Worm (Caenorhabditis elegans): ENCODE data around the gene K12H4.7.

K12H4.7 gene

ce11 chrIII:8077180-8077579 lies 26.3 kb upstream of the K12H4.7 start:
- TF ChIP-seq ceh-16 (tag; optimal IDR thresholded peaks at IDR 0.05): no peak
- TF ChIP-seq Y55F3AM.14 (GFP tag; optimal IDR thresholded peaks at IDR 0.05): no peak
- TF ChIP-seq nhr-23 (tag; optimal IDR thresholded peaks at IDR 0.05): no peak
- TF ChIP-seq lin-13 (GFP tag; optimal IDR thresholded peaks at IDR 0.05): no peak
- no peak for TF ChIP-seq snpc-4 (tag; optimal IDR thresholded peaks at IDR 0.05)
- TF ChIP-seq blmp-1 (tag; optimal IDR thresholded peaks at IDR 0.05; ENCODE audit: insufficient read depth): no peak
- no peak for TF ChIP-seq alr-1 (tag; optimal IDR thresholded peaks at IDR 0.05)

- no peak for TF ChIP-seq gmeb-1 (tag; optimal IDR thresholded peaks at IDR 0.05)
- TF ChIP-seq snpc-4 (tag; optimal IDR thresholded peaks at IDR 0.05): peak; percentile 38
- TF ChIP-seq F13H6.1 (tag; optimal IDR thresholded peaks at IDR 0.05): no peak
- no peak for TF ChIP-seq lin-13 (GFP tag; optimal IDR thresholded peaks at IDR 0.05)
- peak; percentile 6 for TF ChIP-seq nhr-129 (tag; optimal IDR thresholded peaks at IDR 0.05)
These were observed 18.3 kb upstream of the K12H4.7 start for ce11 chrIII:8069206-8069605.

ce11 chrIII:8067798-8068197 lies 16.9 kb upstream of the K12H4.7 start:
- TF ChIP-seq ZK546.5 (tag; optimal IDR thresholded peaks at IDR 0.05): no peak
- TF ChIP-seq sma-3 (GFP tag; optimal IDR thresholded peaks at IDR 0.05): no peak
- no peak for TF ChIP-seq peb-1 (tag; optimal IDR thresholded peaks at IDR 0.05)
- no peak for TF ChIP-seq nhr-21 (tag; optimal IDR thresholded peaks at IDR 0.05)
- TF ChIP-seq nhr-10 (tag; optimal IDR thresholded peaks at IDR 0.05): no peak
- no peak for TF ChIP-seq mdl-1 (tag; optimal IDR thresholded peaks at IDR 0.05)
- TF ChIP-seq nhr-6 (tag; optimal IDR thresholded peaks at IDR 0.05): no peak
- TF ChIP-seq nhr-77 (tag; optimal IDR thresholded peaks at IDR 0.05): no peak
- TF ChIP-seq mab-5 (tag; optimal IDR thresholded peaks at IDR 0.05): no peak
- no peak for TF ChIP-seq crh-2 (tag; optimal IDR thresholded peaks at IDR 0.05)
- TF ChIP-seq lsy-2 (tag; optimal IDR thresholded peaks at IDR 0.05): no peak
- TF ChIP-seq ceh-82 (tag; optimal IDR thresholded peaks at IDR 0.05): no peak
- no peak for TF ChIP-seq gmeb-1 (tag; optimal IDR thresholded peaks at IDR 0.05)
- no peak for TF ChIP-seq zag-1 (tag; optimal IDR thresholded peaks at IDR 0.05)
- no peak for TF ChIP-seq nhr-237 (tag; optimal IDR thresholded peaks at IDR 0.05)
- no peak for TF ChIP-seq unc-39 (tag; optimal IDR thresholded peaks at IDR 0.05)
- TF ChIP-seq egl-27 (tag; optimal IDR thresholded peaks at IDR 0.05): no peak
- TF ChIP-seq ceh-16 (tag; optimal IDR thresholded peaks at IDR 0.05): no peak
- no peak for TF ChIP-seq nhr-129 (tag; optimal IDR thresholded peaks at IDR 0.05)

ce11 chrIII:8066989-8067388 lies 16.1 kb upstream of the K12H4.7 start, which contains the start of gene pros-1:
Gene pros-1, plus strand, starts transcription at chrIII:8067289.
- TF ChIP-seq lin-39 (tag; optimal IDR thresholded peaks at IDR 0.05) (no peak), ama-1 (optimal IDR thresholded peaks at IDR 0.05) (no peak), Y55F3AM.14 (GFP tag; optimal IDR thresholded peaks at IDR 0.05) (no peak), nhr-10 (tag; optimal IDR thresholded peaks at IDR 0.05) (no peak), skn-1 (tag; optimal IDR thresholded peaks at IDR 0.05) (no peak), aly-2 (tag; optimal IDR thresholded peaks at IDR 0.05) (no peak), nhr-23 (tag; optimal IDR thresholded peaks at IDR 0.05) (no peak), fos-1 (tag; optimal IDR thresholded peaks at IDR 0.05) (no peak), elt-3 (tag; optimal IDR thresholded peaks at IDR 0.05) (no peak), sem-4 (tag; optimal IDR thresholded peaks at IDR 0.05) (no peak), C34F6.9 (tag; optimal IDR thresholded peaks at IDR 0.05) (no peak), alr-1 (tag; optimal IDR thresholded peaks at IDR 0.05) (no peak)

ce11 chrIII:8065101-8065500 lies 14.2 kb upstream of the K12H4.7 start:
- TF ChIP-seq F13H6.1 (tag; optimal IDR thresholded peaks at IDR 0.05) (no peak), lsy-2 (tag; optimal IDR thresholded peaks at IDR 0.05) (peak in 1 of 2 experiments; percentile 42), unc-55 (GFP tag; optimal IDR thresholded peaks at IDR 0.05) (no peak)

- TF ChIP-seq skn-1 (tag; optimal IDR thresholded peaks at IDR 0.05): no peak
- TF ChIP-seq elt-1 (tag; optimal IDR thresholded peaks at IDR 0.05): no peak
- no peak for TF ChIP-seq mbf-1 (tag; optimal IDR thresholded peaks at IDR 0.05)
- TF ChIP-seq mdl-1 (tag; optimal IDR thresholded peaks at IDR 0.05): no peak
- TF ChIP-seq zag-1 (tag; optimal IDR thresholded peaks at IDR 0.05): no peak
- TF ChIP-seq fos-1 (tag; optimal IDR thresholded peaks at IDR 0.05): no peak
- no peak for TF ChIP-seq nhr-21 (tag; optimal IDR thresholded peaks at IDR 0.05)
- TF ChIP-seq dmd-4 (tag; optimal IDR thresholded peaks at IDR 0.05): no peak
- TF ChIP-seq sma-9 (GFP tag; optimal IDR thresholded peaks at IDR 0.05): no peak
- TF ChIP-seq sma-9 (tag; optimal IDR thresholded peaks at IDR 0.05): no peak
- no peak for TF ChIP-seq blmp-1 (tag; optimal IDR thresholded peaks at IDR 0.05; ENCODE audit: insufficient read depth)
- no peak for TF ChIP-seq ztf-11 (tag; optimal IDR thresholded peaks at IDR 0.05)
- no peak for TF ChIP-seq lin-11 (tag; optimal IDR thresholded peaks at IDR 0.05)
- no peak for TF ChIP-seq elt-3 (tag; optimal IDR thresholded peaks at IDR 0.05)
- no peak for TF ChIP-seq nhr-237 (tag; optimal IDR thresholded peaks at IDR 0.05)
- no peak for TF ChIP-seq lin-39 (tag; optimal IDR thresholded peaks at IDR 0.05)
- TF ChIP-seq egl-27 (tag; optimal IDR thresholded peaks at IDR 0.05): no peak
These were observed 12.8 kb upstream of the K12H4.7 start for ce11 chrIII:8063659-8064058.

All from whole organism, L2 larva.